Worm (Caenorhabditis elegans) whole organism, midembryonic: ENCODE data around the gene T26H8.5.

Experiments
- T22C8.4 ChIP-seq: fragments of 200-800 bp; sonication (Bioruptor generic); IDR thresholded peaks from 2 replicates; pipeline ENCODE4 v1.3.6; 2022; ENCODE audit warnings: missing genetic modification characterization, missing compliant biosample characterization
- cog-1 ChIP-seq: sonication (generic microtip); optimal IDR thresholded peaks from 2 replicates; lab custom pipeline; 2016; ENCODE audit warnings: missing genetic modification characterization, missing compliant biosample characterization
- flt-1 ChIP-seq: fragments of 200-800 bp; sonication (Bioruptor generic); IDR thresholded peaks from 2 replicates; pipeline ENCODE4 v1.3.6; 2022; ENCODE audit warnings: missing genetic modification characterization, missing compliant biosample characterization
- klf-2 ChIP-seq: fragments of 200-800 bp; sonication (Bioruptor generic); conservative IDR thresholded peaks from 2 replicates; pipeline ENCODE4 v1.3.6; 2022; ENCODE audit warnings: missing genetic modification reagents, missing genetic modification characterization, missing compliant biosample characterization
- med-1 ChIP-seq: sonication (generic microtip); optimal IDR thresholded peaks from 2 replicates; lab custom pipeline; 2017; ENCODE audit warnings: missing genetic modification characterization, mild to moderate bottlenecking, missing compliant biosample characterization, antibody characterized with exemption, missing genetic modification reagents; ENCODE audit not compliant: insufficient read depth
- ref-1 ChIP-seq: fragments of 200-800 bp; sonication (Bioruptor generic); conservative IDR thresholded peaks from 2 replicates; pipeline ENCODE4 v1.3.6; 2022; ENCODE audit warnings: missing genetic modification reagents, missing genetic modification characterization, missing compliant biosample characterization
- tab-1 ChIP-seq: fragments of 200-800 bp; sonication (Bioruptor generic); IDR thresholded peaks from 2 replicates; pipeline ENCODE4 v1.3.6; 2022; ENCODE audit warnings: missing genetic modification characterization, missing compliant biosample characterization
- ztf-23 ChIP-seq: fragments of 200-800 bp; sonication (Bioruptor generic); IDR thresholded peaks from 2 replicates; pipeline ENCODE4 v1.3.6; 2022; ENCODE audit warnings: missing genetic modification reagents, missing genetic modification characterization, missing compliant biosample characterization
- ztf-29 ChIP-seq: fragments of 200-800 bp; sonication (Bioruptor generic); IDR thresholded peaks from 2 replicates; pipeline ENCODE4 v1.3.6; 2022; ENCODE audit warnings: missing genetic modification reagents, missing genetic modification characterization, missing compliant biosample characterization

The T26H8.5 gene

DNA sequence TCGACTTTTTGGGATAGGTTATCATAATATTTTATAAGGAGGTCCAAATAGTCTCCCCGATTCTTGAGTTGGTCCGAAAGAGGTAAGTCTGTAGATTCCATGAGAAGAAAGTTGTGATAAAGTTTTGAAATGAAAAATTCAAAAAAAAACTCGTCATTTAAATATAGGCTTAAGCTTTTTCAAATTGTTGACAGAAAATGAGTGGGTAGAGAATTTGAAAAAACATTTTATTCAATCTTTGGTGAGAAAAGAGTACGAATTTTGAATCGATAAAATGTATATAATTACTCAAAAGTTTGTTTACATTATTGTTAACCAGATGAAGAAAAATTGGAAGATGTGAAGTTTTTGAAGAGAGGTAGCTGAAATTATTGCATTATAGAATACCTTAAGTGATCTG lies at the start of gene T26H8.5:
Gene T26H8.5, minus strand, starts transcription at position 101 of the 400 bp plus-strand sequence.
- TF ChIP-seq med-1 (GFP tag; lab: Kevin White, UChicago) = no peak
- TF ChIP-seq klf-2 = no peak
- no peak for TF ChIP-seq ztf-29 (GFP tag; lab: Robert Waterston, UW)
- no peak for TF ChIP-seq ref-1 (GFP tag; lab: Robert Waterston, UW)
- no peak for TF ChIP-seq cog-1 (tag; lab: Kevin White, UChicago)
- TF ChIP-seq ztf-23 (GFP tag; lab: Robert Waterston, UW) = no peak
- no peak for TF ChIP-seq flt-1 (GFP tag; lab: Robert Waterston, UW)
- TF ChIP-seq T22C8.4 (GFP tag; lab: Robert Waterston, UW) = no peak
- no peak for TF ChIP-seq tab-1 (GFP tag; lab: Robert Waterston, UW)

DNA sequence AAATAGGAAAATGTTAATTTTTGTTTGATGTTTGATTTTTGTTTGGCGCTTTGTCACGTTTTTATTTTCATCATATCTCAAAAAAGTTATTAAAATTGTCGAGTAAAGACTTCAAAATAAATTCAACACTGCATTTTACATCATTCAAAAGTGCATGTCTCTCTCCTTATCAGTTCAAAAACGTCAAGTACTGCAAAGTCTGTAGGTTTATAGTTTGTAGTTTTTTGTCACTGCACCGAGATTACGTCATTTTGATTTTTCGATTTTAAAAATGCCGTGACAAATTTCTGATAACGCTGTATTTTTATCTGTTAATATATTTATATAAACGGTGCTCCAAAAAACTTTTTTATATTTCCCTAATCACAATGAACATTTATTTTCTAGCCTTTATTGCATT lies 49.2 kb upstream of the T26H8.5 start, which contains the start of gene C29F3.7:
Gene C29F3.7, plus strand, starts transcription at position 254 of the 400 bp plus-strand sequence.
- TF ChIP-seq cog-1 (tag; lab: Kevin White, UChicago) (no peak), tab-1 (GFP tag; lab: Robert Waterston, UW) (no peak), ref-1 (GFP tag; lab: Robert Waterston, UW) (no peak), ztf-23 (GFP tag; lab: Robert Waterston, UW) (no peak), med-1 (GFP tag; lab: Kevin White, UChicago) (no peak), ztf-29 (GFP tag; lab: Robert Waterston, UW) (no peak), klf-2 (no peak), T22C8.4 (GFP tag; lab: Robert Waterston, UW) (no peak), flt-1 (GFP tag; lab: Robert Waterston, UW) (no peak)

DNA sequence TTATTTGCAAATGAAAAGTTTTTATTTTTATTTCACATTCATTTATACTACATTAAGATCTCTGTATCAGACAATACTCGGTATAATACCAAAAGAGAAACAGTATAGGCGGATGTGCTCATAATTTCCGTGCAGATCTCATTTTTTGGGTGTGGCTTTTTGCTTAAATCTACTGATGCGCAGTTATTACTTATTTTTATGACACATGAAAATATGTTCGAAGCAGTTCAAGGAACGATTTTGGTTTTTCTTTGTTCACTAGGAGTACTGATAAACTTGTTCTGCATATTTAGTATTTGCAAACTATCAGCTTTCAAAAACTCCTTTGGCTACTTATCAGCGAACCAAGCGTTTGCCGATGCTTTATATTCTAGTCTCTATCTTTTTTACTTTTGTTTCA lies 47.0 kb upstream of the T26H8.5 start, which contains the start of gene srx-58:
Gene srx-58, plus strand, starts transcription at position 301 of the 400 bp plus-strand sequence.
- TF ChIP-seq ref-1 (GFP tag; lab: Robert Waterston, UW) = no peak
- no peak for TF ChIP-seq med-1 (GFP tag; lab: Kevin White, UChicago)
- no peak for TF ChIP-seq klf-2
- no peak for TF ChIP-seq cog-1 (tag; lab: Kevin White, UChicago)
- no peak for TF ChIP-seq T22C8.4 (GFP tag; lab: Robert Waterston, UW)
- TF ChIP-seq ztf-29 (GFP tag; lab: Robert Waterston, UW) = no peak

DNA sequence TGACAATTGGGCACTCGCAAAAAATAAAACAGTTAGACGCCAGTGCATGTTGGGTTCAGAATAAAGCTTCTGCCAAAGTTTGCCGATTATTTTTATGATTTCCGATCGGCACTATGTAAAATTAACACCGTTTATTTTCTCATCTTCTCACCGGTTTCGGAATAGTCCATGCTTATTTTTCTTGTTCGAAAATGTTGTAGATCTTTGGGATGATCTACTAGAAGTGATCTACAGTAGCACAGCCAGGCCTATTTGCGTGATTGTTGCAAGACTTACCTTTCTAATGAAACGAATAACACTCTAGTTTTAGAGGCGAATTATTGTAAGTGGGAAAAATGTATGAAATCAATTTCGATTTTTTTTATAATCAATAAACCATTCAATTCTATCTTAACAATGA lies 45.2 kb upstream of the T26H8.5 start, which contains the start of gene clec-231:
Gene clec-231, minus strand, starts transcription at position 101 of the 400 bp plus-strand sequence.
- TF ChIP-seq med-1 (GFP tag; lab: Kevin White, UChicago) = no peak
- no peak for TF ChIP-seq ztf-29 (GFP tag; lab: Robert Waterston, UW)
- no peak for TF ChIP-seq tab-1 (GFP tag; lab: Robert Waterston, UW)
- no peak for TF ChIP-seq ref-1 (GFP tag; lab: Robert Waterston, UW)
- TF ChIP-seq ztf-23 (GFP tag; lab: Robert Waterston, UW) = no peak
- no peak for TF ChIP-seq cog-1 (tag; lab: Kevin White, UChicago)
- no peak for TF ChIP-seq flt-1 (GFP tag; lab: Robert Waterston, UW)
- TF ChIP-seq T22C8.4 (GFP tag; lab: Robert Waterston, UW) = no peak

DNA sequence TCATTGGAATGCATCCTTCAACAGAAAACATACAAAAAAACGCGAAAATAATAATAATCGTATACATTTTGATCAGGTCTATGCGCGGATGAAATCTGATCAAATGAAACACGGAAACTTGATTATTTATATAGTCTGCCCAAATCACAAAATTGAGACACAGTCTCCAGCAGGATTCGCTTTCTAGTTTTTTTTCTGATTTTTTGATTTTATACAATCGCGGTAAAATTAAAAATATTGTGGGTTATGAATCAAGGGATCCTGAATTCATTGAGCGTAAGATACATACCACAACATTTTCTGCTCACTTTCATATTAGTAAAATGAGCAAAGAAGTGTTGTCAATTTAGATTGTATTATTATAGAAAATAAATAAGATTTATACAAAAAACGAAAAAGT lies 43.6 kb upstream of the T26H8.5 start, which contains the start of gene clec-230:
Gene clec-230, minus strand, starts transcription at position 101 of the 400 bp plus-strand sequence.
- TF ChIP-seq med-1 (GFP tag; lab: Kevin White, UChicago) = no peak
- no peak for TF ChIP-seq tab-1 (GFP tag; lab: Robert Waterston, UW)
- no peak for TF ChIP-seq klf-2
- TF ChIP-seq flt-1 (GFP tag; lab: Robert Waterston, UW) = no peak
- no peak for TF ChIP-seq ztf-29 (GFP tag; lab: Robert Waterston, UW)
- TF ChIP-seq T22C8.4 (GFP tag; lab: Robert Waterston, UW) = no peak
- no peak for TF ChIP-seq cog-1 (tag; lab: Kevin White, UChicago)

DNA sequence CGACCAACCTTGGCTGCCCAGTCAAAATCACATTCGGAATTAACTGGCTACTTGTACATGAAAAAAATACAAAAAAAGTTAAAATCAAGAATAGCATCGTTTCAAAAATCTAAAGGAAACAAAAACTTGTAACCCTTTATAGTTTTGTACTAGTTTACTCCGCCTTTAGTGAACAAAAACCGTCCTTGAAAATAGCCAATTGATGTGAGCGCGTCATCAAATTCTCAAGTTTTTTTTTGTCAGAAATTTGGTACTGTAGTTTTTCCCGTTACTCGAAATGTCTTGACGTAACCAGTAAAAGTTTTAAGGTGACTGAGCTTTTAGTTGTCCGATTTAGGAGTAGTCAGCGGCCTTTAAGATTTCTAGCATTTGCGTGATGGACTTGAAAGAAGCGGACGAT lies 41.9 kb upstream of the T26H8.5 start, which contains the start of gene C29F3.3:
Gene C29F3.3, minus strand, starts transcription at position 101 of the 400 bp plus-strand sequence.
- no peak for TF ChIP-seq ref-1 (GFP tag; lab: Robert Waterston, UW)
- no peak for TF ChIP-seq tab-1 (GFP tag; lab: Robert Waterston, UW)
- no peak for TF ChIP-seq T22C8.4 (GFP tag; lab: Robert Waterston, UW)

DNA sequence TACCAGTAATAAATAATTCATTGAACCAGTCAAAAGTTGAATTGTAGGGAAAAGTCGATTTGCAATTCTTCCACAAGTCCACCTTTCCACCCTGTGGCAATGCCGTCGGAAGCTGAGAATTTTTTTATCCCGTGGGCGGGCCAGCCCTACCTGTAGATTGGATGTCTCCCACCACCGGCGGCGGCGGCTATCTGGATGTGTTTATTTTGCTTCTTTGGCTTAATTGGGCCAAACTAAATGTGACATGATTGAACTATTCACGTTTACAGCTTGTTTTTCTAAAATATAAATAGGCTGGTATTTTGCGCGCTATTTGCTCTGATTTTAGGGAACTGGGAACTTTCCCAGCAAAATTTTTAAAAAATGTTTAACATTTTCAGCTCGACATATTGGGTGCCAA lies 39.1 kb upstream of the T26H8.5 start, which contains the start of gene wrt-8:
Gene wrt-8, minus strand, starts transcription at position 101 of the 400 bp plus-strand sequence.
- TF ChIP-seq cog-1 (tag; lab: Kevin White, UChicago) (no peak), ztf-23 (GFP tag; lab: Robert Waterston, UW) (no peak), flt-1 (GFP tag; lab: Robert Waterston, UW) (no peak), T22C8.4 (GFP tag; lab: Robert Waterston, UW) (no peak), med-1 (GFP tag; lab: Kevin White, UChicago) (no peak), klf-2 (no peak), ztf-29 (GFP tag; lab: Robert Waterston, UW) (no peak), ref-1 (GFP tag; lab: Robert Waterston, UW) (no peak), tab-1 (GFP tag; lab: Robert Waterston, UW) (no peak)

DNA sequence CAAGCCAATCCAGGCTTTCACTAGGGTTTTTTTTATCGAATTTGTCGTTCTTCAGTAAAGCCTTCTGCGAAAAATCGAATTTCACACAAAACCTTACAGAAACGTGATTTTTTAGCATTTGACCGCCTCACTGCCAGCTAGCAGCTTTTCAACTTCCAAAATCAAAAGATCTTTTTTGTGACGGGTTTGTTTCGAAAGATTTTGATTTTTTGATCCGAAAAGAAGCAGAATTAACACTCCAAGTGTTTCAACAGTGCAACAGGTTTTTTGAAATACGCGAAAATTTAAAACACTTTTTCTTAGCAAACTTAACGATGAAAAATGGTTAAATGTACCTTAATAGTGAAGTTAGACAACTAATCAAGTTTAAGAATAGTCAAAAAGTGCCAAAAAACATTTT lies 36.0 kb upstream of the T26H8.5 start, which contains the start of gene clec-229:
Gene clec-229, minus strand, starts transcription at position 101 of the 400 bp plus-strand sequence.
- no peak for TF ChIP-seq flt-1 (GFP tag; lab: Robert Waterston, UW)
- TF ChIP-seq tab-1 (GFP tag; lab: Robert Waterston, UW) = no peak
- no peak for TF ChIP-seq med-1 (GFP tag; lab: Kevin White, UChicago)
- TF ChIP-seq T22C8.4 (GFP tag; lab: Robert Waterston, UW) = no peak
- TF ChIP-seq ref-1 (GFP tag; lab: Robert Waterston, UW) = no peak
- TF ChIP-seq ztf-23 (GFP tag; lab: Robert Waterston, UW) = no peak
- TF ChIP-seq cog-1 (tag; lab: Kevin White, UChicago) = no peak
- no peak for TF ChIP-seq klf-2
- no peak for TF ChIP-seq ztf-29 (GFP tag; lab: Robert Waterston, UW)

DNA sequence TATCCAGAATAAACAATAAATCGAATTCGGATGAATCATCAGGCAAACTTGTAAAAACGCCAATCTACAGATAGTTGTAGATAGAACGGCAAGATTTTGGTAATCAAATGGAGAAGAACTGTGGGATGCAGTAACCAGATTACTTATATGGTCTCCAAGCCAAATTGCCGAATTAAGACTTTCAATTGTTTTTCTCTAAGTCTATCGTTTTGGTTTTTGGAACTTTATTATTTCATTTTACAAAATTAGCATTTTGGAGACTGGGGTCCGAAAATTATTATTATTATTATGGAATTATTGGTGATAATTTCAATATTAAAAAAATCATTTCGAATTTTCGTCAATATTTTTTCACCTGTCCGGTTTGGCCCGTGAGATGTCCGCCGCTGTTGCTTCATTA lies 34.0 kb upstream of the T26H8.5 start, which contains the start of gene clec-228:
Gene clec-228, minus strand, starts transcription at position 101 of the 400 bp plus-strand sequence.
- TF ChIP-seq ztf-29 (GFP tag; lab: Robert Waterston, UW) (no peak), cog-1 (tag; lab: Kevin White, UChicago) (no peak), flt-1 (GFP tag; lab: Robert Waterston, UW) (no peak), klf-2 (no peak), T22C8.4 (GFP tag; lab: Robert Waterston, UW) (no peak), med-1 (GFP tag; lab: Kevin White, UChicago) (no peak), ref-1 (GFP tag; lab: Robert Waterston, UW) (no peak), tab-1 (GFP tag; lab: Robert Waterston, UW) (no peak), ztf-23 (GFP tag; lab: Robert Waterston, UW) (no peak)
